Fruit fly (Drosophila melanogaster) whole organism, embryonic: Measurements from ENCODE around the gene pHCl-2.

Source experiments
- Blimp-1 ChIP-seq: fragments of 200-800 bp; sonication (Bioruptor generic); optimal IDR thresholded peaks from 3 replicates; lab custom pipeline; 2018; ENCODE audit warnings: missing biosample characterization, missing genetic modification characterization, mild to moderate bottlenecking, moderate library complexity, missing genetic modification reagents
- CG10147 ChIP-seq: fragments of 200-800 bp; sonication (Bioruptor generic); optimal IDR thresholded peaks from 2 replicates; lab custom pipeline; 2019; ENCODE audit warnings: missing biosample characterization, mild to moderate bottlenecking, missing genetic modification characterization, moderate library complexity
- CG10209 ChIP-seq: fragments of 200-800 bp; sonication (Bioruptor generic); optimal IDR thresholded peaks from 3 replicates; lab custom pipeline; 2017; ENCODE audit warnings: missing biosample characterization, mild to moderate bottlenecking, missing genetic modification characterization, missing genetic modification reagents
- CG1024 ChIP-seq: fragments of 200-800 bp; sonication (Bioruptor generic); IDR thresholded peaks from 2 replicates; pipeline ENCODE4 v1.3.6; 2022; ENCODE audit warnings: missing biosample characterization, missing genetic modification characterization
- CG10431 ChIP-seq: fragments of 200-800 bp; sonication (Bioruptor generic); optimal IDR thresholded peaks from 3 replicates; lab custom pipeline; 2018; ENCODE audit warnings: missing biosample characterization, mild to moderate bottlenecking, missing genetic modification characterization
- CG10462 ChIP-seq: fragments of 200-800 bp; sonication (Bioruptor generic); optimal IDR thresholded peaks from 2 replicates; lab custom pipeline; 2016; ENCODE audit warnings: missing biosample characterization, missing genetic modification characterization
- CG12071 ChIP-seq: fragments of 200-800 bp; sonication (Bioruptor generic); optimal IDR thresholded peaks from 3 replicates; lab custom pipeline; 2018; ENCODE audit warnings: missing biosample characterization, mild to moderate bottlenecking, missing genetic modification characterization
- CG14050 ChIP-seq: fragments of 200-800 bp; sonication (Bioruptor generic); IDR thresholded peaks from 3 replicates; pipeline ENCODE4 v1.3.6; 2022; ENCODE audit warnings: missing biosample characterization, missing genetic modification characterization
- CG16813 ChIP-seq: fragments of 200-800 bp; sonication (Bioruptor generic); IDR thresholded peaks from 3 replicates; pipeline ENCODE4 v1.3.6; 2022; ENCODE audit warnings: missing biosample characterization, missing genetic modification characterization; ENCODE audit not compliant: partially characterized antibody
- CG17359 ChIP-seq: fragments of 200-800 bp; sonication (Bioruptor generic); optimal IDR thresholded peaks from 3 replicates; lab custom pipeline; 2018; ENCODE audit warnings: missing biosample characterization, mild to moderate bottlenecking, missing genetic modification characterization, moderate library complexity
- CG2889 ChIP-seq: fragments of 200-800 bp; sonication (Bioruptor generic); IDR thresholded peaks from 3 replicates; pipeline ENCODE4 v1.3.6; 2022; ENCODE audit warnings: missing biosample characterization, missing genetic modification characterization
- CG3281 ChIP-seq: fragments of 200-800 bp; sonication (Bioruptor generic); optimal IDR thresholded peaks from 3 replicates; lab custom pipeline; 2017; ENCODE audit warnings: missing biosample characterization, mild to moderate bottlenecking, missing genetic modification characterization
- CG33213 ChIP-seq: fragments of 200-800 bp; sonication (Bioruptor generic); optimal IDR thresholded peaks from 3 replicates; lab custom pipeline; 2016; ENCODE audit warnings: missing biosample characterization, missing genetic modification characterization
- CG6654 ChIP-seq: fragments of 200-800 bp; sonication (Bioruptor generic); optimal IDR thresholded peaks from 2 replicates; lab custom pipeline; 2017; ENCODE audit warnings: missing biosample characterization, mild to moderate bottlenecking, missing genetic modification characterization
- CG6813 ChIP-seq: fragments of 200-800 bp; sonication (Bioruptor generic); optimal IDR thresholded peaks from 2 replicates; lab custom pipeline; 2017; ENCODE audit warnings: missing biosample characterization, missing genetic modification characterization, mild to moderate bottlenecking, moderate library complexity, missing genetic modification reagents
- CTCF ChIP-seq: fragments of 200-800 bp; sonication (Bioruptor generic); optimal IDR thresholded peaks from 2 replicates; lab custom pipeline; 2017; ENCODE audit warnings: missing biosample characterization, mild to moderate bottlenecking, missing genetic modification characterization, moderate library complexity
- Dfd ChIP-seq, 2 experiments: fragments of >200 bp; optimal IDR thresholded peaks; 2 replicates each; lab custom pipeline; 2017; ENCODE audit warnings: missing biosample characterization in 2 of 2, missing genetic modification characterization in 2 of 2
- Elba2 ChIP-seq: fragments of 200-800 bp; sonication (Bioruptor generic); optimal IDR thresholded peaks from 3 replicates; lab custom pipeline; 2016; ENCODE audit warnings: missing biosample characterization, missing genetic modification characterization
- H2.0 ChIP-seq: fragments of 200-800 bp; sonication (Bioruptor generic); IDR thresholded peaks from 2 replicates; pipeline ENCODE4 v1.3.6; 2022; ENCODE audit warnings: missing biosample characterization, missing genetic modification characterization
- Hey ChIP-seq: fragments of 200-800 bp; sonication (Bioruptor generic); optimal IDR thresholded peaks from 3 replicates; lab custom pipeline; 2018; ENCODE audit warnings: missing biosample characterization, mild to moderate bottlenecking, missing genetic modification characterization
- Hr51 ChIP-seq, 2 experiments: fragments of 200-800 bp; sonication (Bioruptor generic); optimal IDR thresholded peaks; 2 replicates in 1 of 2; 3 replicates in 1 of 2; lab custom pipeline; 2016 to 2018; ENCODE audit warnings: missing biosample characterization in 2 of 2, missing genetic modification characterization in 2 of 2, mild to moderate bottlenecking in 1 of 2, moderate library complexity in 1 of 2
- Hr78 ChIP-seq, 2 experiments: fragments of 200-800 bp in 1 of 2; fragments of >200 bp in 1 of 2; sonication (Bioruptor generic) in 1 of 2; optimal IDR thresholded peaks; 2 replicates each; lab custom pipeline; 2017 to 2019; ENCODE audit warnings: missing biosample characterization in 2 of 2, missing genetic modification characterization in 2 of 2, mild to moderate bottlenecking in 1 of 2, moderate library complexity in 1 of 2
- Lhr ChIP-seq: fragments of 200-800 bp; sonication (Bioruptor generic); optimal IDR thresholded peaks from 3 replicates; lab custom pipeline; 2017; ENCODE audit warnings: mild to moderate bottlenecking, missing biosample characterization, missing genetic modification reagents, missing genetic modification characterization
- Lim3 ChIP-seq: fragments of 200-800 bp; sonication (Bioruptor generic); IDR thresholded peaks from 2 replicates; pipeline ENCODE4 v1.3.6; 2022; ENCODE audit warnings: missing biosample characterization, missing genetic modification characterization
- Mes4 ChIP-seq: fragments of 200-800 bp; sonication (Bioruptor generic); optimal IDR thresholded peaks from 2 replicates; lab custom pipeline; 2016; ENCODE audit warnings: missing biosample characterization, missing genetic modification characterization
- Mrtf ChIP-seq: fragments of 200-800 bp; sonication (Bioruptor generic); IDR thresholded peaks from 3 replicates; pipeline ENCODE4 v1.3.6; 2022; ENCODE audit warnings: missing biosample characterization, missing genetic modification characterization
- Optix ChIP-seq: fragments of 200-800 bp; sonication (Bioruptor generic); IDR thresholded peaks from 3 replicates; pipeline ENCODE4 v1.3.6; 2022; ENCODE audit warnings: missing biosample characterization, missing genetic modification characterization
- Rfx ChIP-seq: fragments of 200-800 bp; sonication (Bioruptor generic); IDR thresholded peaks from 2 replicates; pipeline ENCODE4 v1.3.6; 2022; ENCODE audit warnings: missing biosample characterization, missing genetic modification characterization
- Sry-δ ChIP-seq: fragments of 200-800 bp; sonication (Bioruptor generic); optimal IDR thresholded peaks from 2 replicates; lab custom pipeline; 2016; ENCODE audit warnings: missing biosample characterization, missing genetic modification characterization
- Stat92E ChIP-seq, 3 experiments: fragments of >200 bp in 2 of 3; fragments of 200-800 bp in 1 of 3; sonication (Bioruptor generic) in 1 of 3; optimal IDR thresholded peaks; 2 replicates each; lab custom pipeline; 2017 to 2019; ENCODE audit warnings: missing biosample characterization in 3 of 3, missing genetic modification characterization in 3 of 3, mild to moderate bottlenecking in 1 of 3, moderate library complexity in 1 of 3
- Xrp1 ChIP-seq: fragments of 200-800 bp; sonication (Bioruptor generic); IDR thresholded peaks from 2 replicates; pipeline ENCODE4 v1.3.6; 2022; ENCODE audit warnings: missing biosample characterization, missing genetic modification characterization
- aop ChIP-seq: fragments of 200-800 bp; sonication (Bioruptor generic); IDR thresholded peaks from 2 replicates; pipeline ENCODE4 v1.3.6; 2022; ENCODE audit warnings: missing biosample characterization, missing genetic modification characterization
- ash1 ChIP-seq: fragments of 200-800 bp; sonication (Bioruptor generic); optimal IDR thresholded peaks from 2 replicates; lab custom pipeline; 2018; ENCODE audit warnings: missing biosample characterization, mild to moderate bottlenecking, missing genetic modification characterization
- danr ChIP-seq: fragments of 200-800 bp; sonication (Bioruptor generic); IDR thresholded peaks from 2 replicates; pipeline ENCODE4 v1.3.6; 2022; ENCODE audit warnings: missing biosample characterization, missing genetic modification characterization
- dmrt11E ChIP-seq: fragments of 200-800 bp; sonication (Bioruptor generic); optimal IDR thresholded peaks from 3 replicates; lab custom pipeline; 2018; ENCODE audit warnings: missing biosample characterization, mild to moderate bottlenecking, missing genetic modification characterization, moderate library complexity
- dysf ChIP-seq: fragments of 200-800 bp; sonication (Bioruptor generic); IDR thresholded peaks from 3 replicates; pipeline ENCODE4 v1.3.6; 2022; ENCODE audit warnings: missing biosample characterization, missing genetic modification characterization
- fd3F ChIP-seq: fragments of 200-800 bp; sonication (Bioruptor generic); optimal IDR thresholded peaks from 2 replicates; lab custom pipeline; 2018; ENCODE audit warnings: missing biosample characterization, mild to moderate bottlenecking, missing genetic modification characterization, moderate library complexity
- hb ChIP-seq: fragments of 200-800 bp; sonication (Bioruptor generic); IDR thresholded peaks from 3 replicates; pipeline ENCODE4 v1.3.6; 2022; ENCODE audit warnings: missing biosample characterization, missing genetic modification characterization; ENCODE audit not compliant: partially characterized antibody
- nerfin-1 ChIP-seq: fragments of 200-800 bp; sonication (Bioruptor generic); optimal IDR thresholded peaks from 3 replicates; lab custom pipeline; 2019; ENCODE audit warnings: missing biosample characterization, mild to moderate bottlenecking, missing genetic modification characterization, moderate library complexity
- nerfin-2 ChIP-seq: fragments of 200-800 bp; sonication (Bioruptor generic); IDR thresholded peaks from 2 replicates; pipeline ENCODE4 v1.3.6; 2022; ENCODE audit warnings: missing biosample characterization, missing genetic modification characterization; ENCODE audit not compliant: partially characterized antibody
- odd ChIP-seq: fragments of 200-800 bp; sonication (Bioruptor generic); optimal IDR thresholded peaks from 2 replicates; lab custom pipeline; 2017; ENCODE audit warnings: missing biosample characterization, mild to moderate bottlenecking, missing genetic modification characterization
- pum ChIP-seq: fragments of 200-800 bp; sonication (Bioruptor generic); optimal IDR thresholded peaks from 2 replicates; lab custom pipeline; 2016; ENCODE audit warnings: missing biosample characterization, missing genetic modification characterization
- sc ChIP-seq, 3 experiments: fragments of >200 bp in 2 of 3; fragments of 200-800 bp in 1 of 3; sonication (Bioruptor generic) in 1 of 3; optimal IDR thresholded peaks; 2 replicates in 2 of 3; 3 replicates in 1 of 3; lab custom pipeline; 2017; ENCODE audit warnings: mild to moderate bottlenecking in 1 of 3, missing biosample characterization in 1 of 3, missing genetic modification characterization in 1 of 3, missing genetic modification reagents in 1 of 3
- sug ChIP-seq: fragments of 200-800 bp; optimal IDR thresholded peaks from 2 replicates; lab custom pipeline; 2019; ENCODE audit warnings: missing biosample characterization, mild to moderate bottlenecking, missing genetic modification characterization, moderate library complexity
- toy ChIP-seq: fragments of 200-800 bp; sonication (Bioruptor generic); IDR thresholded peaks from 2 replicates; pipeline ENCODE4 v1.3.6; 2022; ENCODE audit warnings: missing biosample characterization, missing genetic modification characterization
- tx ChIP-seq: fragments of 200-800 bp; sonication (Bioruptor generic); optimal IDR thresholded peaks from 2 replicates; lab custom pipeline; 2016; ENCODE audit warnings: missing biosample characterization, missing genetic modification characterization
- zen ChIP-seq: fragments of 200-800 bp; sonication (Bioruptor generic); optimal IDR thresholded peaks from 3 replicates; lab custom pipeline; 2018; ENCODE audit warnings: missing biosample characterization, mild to moderate bottlenecking, missing genetic modification characterization, moderate library complexity
- zf30C ChIP-seq: fragments of 200-800 bp; sonication (Bioruptor generic); optimal IDR thresholded peaks from 3 replicates; lab custom pipeline; 2018; ENCODE audit warnings: missing biosample characterization, mild to moderate bottlenecking, missing genetic modification characterization

The pHCl-2 gene

dm6 chr3R:31252093-31252962 lies 52.9 kb downstream of the pHCl-2 start, which contains the start of the genes qless and mRpL32 (continued):
- TF ChIP-seq Xrp1 (GFP tag; lab: Robert Waterston, UW): peak; percentile 91
- TF ChIP-seq nerfin-1 (tag; lab: Kevin White, UChicago): peak; percentile 46
- TF ChIP-seq CG10147 (GFP tag; lab: Kevin White, UChicago): peak; percentile 38
- no peak for TF ChIP-seq Lhr (GFP tag; lab: Kevin White, UChicago)
- peak; percentile 74 for TF ChIP-seq dysf (GFP tag; lab: Robert Waterston, UW)
- 0 out of 2 replicates have a peak, but pooled peaks have one; percentile 13 for TF ChIP-seq nerfin-2
- peak; percentile 95 for TF ChIP-seq CG6654 (GFP tag; lab: Kevin White, UChicago)
- TF ChIP-seq Mrtf (GFP tag; lab: Robert Waterston, UW): peak; percentile 53; the same call in 1 of the 3 replicates
- peak; percentile 94 for TF ChIP-seq Sry-δ (GFP tag; lab: Kevin White, UChicago)
- TF ChIP-seq sc (optimal IDR thresholded peaks at IDR 0.05; lab: Kevin White, UChicago): no peak
- no peak for TF ChIP-seq sc (GFP tag; optimal IDR thresholded peaks at IDR 0.05; lab: Kevin White, UChicago)
- TF ChIP-seq tx (GFP tag; lab: Kevin White, UChicago): peak; percentile 36
- TF ChIP-seq hb (GFP tag; lab: Robert Waterston, UW): no peak
- no peak for TF ChIP-seq Optix (GFP tag; lab: Robert Waterston, UW)
- no peak for TF ChIP-seq zf30C (GFP tag; lab: Kevin White, UChicago)
- no peak for TF ChIP-seq Hr51 (GFP tag; optimal IDR thresholded peaks at IDR 0.05; lab: Kevin White, UChicago)
- TF ChIP-seq CG17359 (tag; lab: Kevin White, UChicago): peak; percentile 76
- TF ChIP-seq Rfx (GFP tag; lab: Robert Waterston, UW): peak; percentile 81; the same call in 1 of the 2 replicates
- TF ChIP-seq CG33213 (GFP tag; lab: Kevin White, UChicago): peak; percentile 76
- TF ChIP-seq zen (tag; lab: Kevin White, UChicago): peak; percentile 51
- TF ChIP-seq sug: peak; percentile 58
- no peak for TF ChIP-seq CG10462
- TF ChIP-seq Blimp-1 (GFP tag; lab: Kevin White, UChicago): peak; percentile 55
- TF ChIP-seq odd (GFP tag; lab: Kevin White, UChicago): peak; percentile 26
- no peak for TF ChIP-seq CG10431 (GFP tag; lab: Kevin White, UChicago)
- TF ChIP-seq CG3281 (GFP tag; lab: Kevin White, UChicago): peak; percentile 42
- TF ChIP-seq CG6813 (GFP tag; lab: Kevin White, UChicago): no peak
- no peak for TF ChIP-seq aop
- no peak for TF ChIP-seq Lim3 (GFP tag; lab: Robert Waterston, UW)
- peak; percentile 68 for TF ChIP-seq CG1024 (GFP tag; lab: Robert Waterston, UW)
- TF ChIP-seq toy (GFP tag; lab: Robert Waterston, UW): no peak
- TF ChIP-seq Hey (tag; lab: Kevin White, UChicago): no peak
- no peak for TF ChIP-seq CG14050 (GFP tag; lab: Robert Waterston, UW)
- TF ChIP-seq danr (GFP tag; lab: Robert Waterston, UW): no peak
- TF ChIP-seq H2.0: 0 out of 2 replicates have a peak, but pooled peaks have one; percentile 4
- TF ChIP-seq CG10209 (GFP tag; lab: Kevin White, UChicago): no peak
- no peak for TF ChIP-seq Dfd (GFP tag; optimal IDR thresholded peaks at IDR 0.05; lab: Kevin White, UChicago)
- peak; percentile 73 for TF ChIP-seq pum (GFP tag; lab: Kevin White, UChicago)
- TF ChIP-seq Elba2: no peak
- TF ChIP-seq Hr78 (GFP tag; optimal IDR thresholded peaks at IDR 0.05; lab: Kevin White, UChicago): peak in 1 of 2 experiments; percentile 100
- no peak for TF ChIP-seq CG2889 (GFP tag; lab: Robert Waterston, UW)
- no peak for TF ChIP-seq fd3F (GFP tag; lab: Kevin White, UChicago)
- no peak for TF ChIP-seq ash1 (GFP tag; lab: Kevin White, UChicago)
- TF ChIP-seq Stat92E (GFP tag; optimal IDR thresholded peaks at IDR 0.05; lab: Kevin White, UChicago): no peak
- peak; percentile 70 for TF ChIP-seq CG16813 (GFP tag; lab: Robert Waterston, UW)
- TF ChIP-seq CG12071: no peak
- no peak for TF ChIP-seq CTCF
- no peak for TF ChIP-seq dmrt11E (tag; lab: Kevin White, UChicago)
- TF ChIP-seq Mes4 (GFP tag; lab: Kevin White, UChicago): peak; percentile 40
